Fruit fly (Drosophila melanogaster) whole organism, embryonic: Measurements from ENCODE around the gene CG14253.

Experiments used
- Ada2b ChIP-seq: fragments of 200-800 bp; sonication (Bioruptor generic); IDR thresholded peaks from 2 replicates; pipeline ENCODE4 v1.3.6; 2022; ENCODE audit warnings: missing biosample characterization, missing genetic modification characterization
- Atf3 ChIP-seq: fragments of 200-800 bp; sonication (Bioruptor generic); optimal IDR thresholded peaks from 3 replicates; lab custom pipeline; 2016; ENCODE audit warnings: missing biosample characterization, missing genetic modification characterization
- Atf6 ChIP-seq: fragments of 200-800 bp; sonication (Bioruptor generic); IDR thresholded peaks from 2 replicates; pipeline ENCODE4 v1.3.6; 2022; ENCODE audit warnings: missing biosample characterization, missing genetic modification characterization
- CG10267 ChIP-seq: fragments of 200-800 bp; sonication (Bioruptor generic); optimal IDR thresholded peaks from 2 replicates; lab custom pipeline; 2018; ENCODE audit warnings: missing biosample characterization, mild to moderate bottlenecking, missing genetic modification characterization, moderate library complexity
- CG10366 ChIP-seq: fragments of 200-800 bp; sonication (Bioruptor generic); IDR thresholded peaks from 2 replicates; pipeline ENCODE4 v1.3.6; 2022; ENCODE audit warnings: missing biosample characterization, missing genetic modification characterization
- CG10959 ChIP-seq: fragments of 200-800 bp; sonication (Bioruptor generic); IDR thresholded peaks from 2 replicates; pipeline ENCODE4 v1.3.6; 2022; ENCODE audit warnings: missing biosample characterization, missing genetic modification characterization
- CG11723 ChIP-seq: fragments of 200-800 bp; sonication (Bioruptor generic); optimal IDR thresholded peaks from 2 replicates; lab custom pipeline; 2017; ENCODE audit warnings: missing biosample characterization, mild to moderate bottlenecking, missing genetic modification characterization
- CG1602 ChIP-seq: fragments of 200-800 bp; sonication (Bioruptor generic); optimal IDR thresholded peaks from 3 replicates; lab custom pipeline; 2016; ENCODE audit warnings: missing biosample characterization, missing genetic modification characterization
- CG1603 ChIP-seq: fragments of 200-800 bp; sonication (Bioruptor generic); optimal IDR thresholded peaks from 2 replicates; lab custom pipeline; 2019; ENCODE audit warnings: missing biosample characterization, mild to moderate bottlenecking, missing genetic modification characterization, moderate library complexity
- CG16779 ChIP-seq: fragments of 200-800 bp; sonication (Bioruptor generic); IDR thresholded peaks from 2 replicates; pipeline ENCODE4 v1.3.6; 2022; ENCODE audit warnings: missing biosample characterization, missing genetic modification characterization
- CG1832 ChIP-seq: fragments of 200-800 bp; sonication (Bioruptor generic); optimal IDR thresholded peaks from 2 replicates; lab custom pipeline; 2017; ENCODE audit warnings: missing biosample characterization, mild to moderate bottlenecking, missing genetic modification characterization, inconsistent platforms
- CG2120 ChIP-seq: fragments of 200-800 bp; sonication (Bioruptor generic); optimal IDR thresholded peaks from 3 replicates; lab custom pipeline; 2016; ENCODE audit warnings: missing biosample characterization, missing genetic modification characterization
- CG31224 ChIP-seq: fragments of 200-800 bp; sonication (Bioruptor generic); IDR thresholded peaks from 2 replicates; pipeline ENCODE4 v1.3.6; 2022; ENCODE audit warnings: missing biosample characterization, missing genetic modification characterization
- CG42726 ChIP-seq: fragments of 200-800 bp; sonication (Bioruptor generic); IDR thresholded peaks from 2 replicates; pipeline ENCODE4 v1.3.6; 2022; ENCODE audit warnings: missing biosample characterization, missing genetic modification characterization; ENCODE audit not compliant: partially characterized antibody
- CG4820 ChIP-seq: fragments of 200-800 bp; sonication (Bioruptor generic); optimal IDR thresholded peaks from 3 replicates; lab custom pipeline; 2016; ENCODE audit warnings: missing biosample characterization, missing genetic modification characterization
- CG6765 ChIP-seq: fragments of 200-800 bp; sonication (Bioruptor generic); optimal IDR thresholded peaks from 3 replicates; lab custom pipeline; 2017; ENCODE audit warnings: missing biosample characterization, mild to moderate bottlenecking, missing genetic modification characterization
- CG7963 ChIP-seq: fragments of 200-800 bp; sonication (Bioruptor generic); IDR thresholded peaks from 3 replicates; pipeline ENCODE4 v1.3.6; 2022; ENCODE audit warnings: missing biosample characterization, missing genetic modification characterization; ENCODE audit not compliant: partially characterized antibody
- CG8290 ChIP-seq, 3 experiments: fragments of 200-800 bp; sonication (Bioruptor generic); optimal IDR thresholded peaks; 2 replicates each; lab custom pipeline; 2016 to 2019; ENCODE audit warnings: missing biosample characterization in 3 of 3, missing genetic modification characterization in 3 of 3, mild to moderate bottlenecking in 2 of 3, moderate library complexity in 1 of 3
- CG9817 ChIP-seq: fragments of 200-800 bp; sonication (Bioruptor generic); optimal IDR thresholded peaks from 2 replicates; lab custom pipeline; 2018; ENCODE audit warnings: missing biosample characterization, mild to moderate bottlenecking, missing genetic modification characterization, moderate library complexity
- CHES-1-like ChIP-seq: fragments of 200-800 bp; sonication (Bioruptor generic); optimal IDR thresholded peaks from 2 replicates; lab custom pipeline; 2016; ENCODE audit warnings: missing biosample characterization, missing genetic modification characterization
- Chrac-16 ChIP-seq: fragments of 200-800 bp; sonication (Bioruptor generic); optimal IDR thresholded peaks from 3 replicates; lab custom pipeline; 2016; ENCODE audit warnings: missing biosample characterization, missing genetic modification characterization
- Dad ChIP-seq: fragments of 200-800 bp; sonication (Bioruptor generic); optimal IDR thresholded peaks from 3 replicates; lab custom pipeline; 2016; ENCODE audit warnings: missing biosample characterization, missing genetic modification characterization
- E2f1 ChIP-seq: fragments of 200-800 bp; sonication (Bioruptor generic); IDR thresholded peaks from 2 replicates; pipeline ENCODE4 v1.3.6; 2022; ENCODE audit warnings: missing biosample characterization, missing genetic modification characterization
- Ets97D ChIP-seq: fragments of 200-800 bp; sonication (Bioruptor generic); optimal IDR thresholded peaks from 3 replicates; lab custom pipeline; 2016; ENCODE audit warnings: missing biosample characterization, missing genetic modification characterization
- GATAe ChIP-seq: fragments of 200-800 bp; sonication (Bioruptor generic); conservative IDR thresholded peaks from 2 replicates; pipeline ENCODE4 v1.3.6; 2022; ENCODE audit warnings: missing biosample characterization, missing genetic modification characterization
- HLH4C ChIP-seq: fragments of 200-800 bp; sonication (Bioruptor generic); IDR thresholded peaks from 3 replicates; pipeline ENCODE4 v1.3.6; 2022; ENCODE audit warnings: missing biosample characterization, missing genetic modification characterization; ENCODE audit not compliant: partially characterized antibody
- Hand ChIP-seq: fragments of 200-800 bp; sonication (Bioruptor generic); optimal IDR thresholded peaks from 2 replicates; lab custom pipeline; 2017; ENCODE audit warnings: mild to moderate bottlenecking, missing biosample characterization, missing genetic modification reagents, missing genetic modification characterization
- HmgD ChIP-seq: fragments of 200-800 bp; sonication (Bioruptor generic); optimal IDR thresholded peaks from 3 replicates; lab custom pipeline; 2016; ENCODE audit warnings: missing biosample characterization, missing genetic modification characterization
- Hmr ChIP-seq: fragments of 200-800 bp; sonication (Bioruptor generic); optimal IDR thresholded peaks from 3 replicates; lab custom pipeline; 2017; ENCODE audit warnings: mild to moderate bottlenecking, missing biosample characterization, missing genetic modification reagents, missing genetic modification characterization
- Lhr ChIP-seq: fragments of 200-800 bp; sonication (Bioruptor generic); optimal IDR thresholded peaks from 3 replicates; lab custom pipeline; 2017; ENCODE audit warnings: mild to moderate bottlenecking, missing biosample characterization, missing genetic modification reagents, missing genetic modification characterization
- NC2α ChIP-seq: fragments of 200-800 bp; sonication (Bioruptor generic); optimal IDR thresholded peaks from 2 replicates; lab custom pipeline; 2016; ENCODE audit warnings: missing biosample characterization, missing genetic modification characterization
- NC2β ChIP-seq: fragments of 200-800 bp; sonication (Bioruptor generic); optimal IDR thresholded peaks from 2 replicates; lab custom pipeline; 2016; ENCODE audit warnings: missing biosample characterization, missing genetic modification characterization
- TFAM ChIP-seq: fragments of 200-800 bp; sonication (Bioruptor generic); optimal IDR thresholded peaks from 2 replicates; lab custom pipeline; 2017; ENCODE audit warnings: missing biosample characterization, missing genetic modification characterization, inconsistent platforms
- Tbp ChIP-seq: fragments of >200 bp; optimal IDR thresholded peaks from 2 replicates; lab custom pipeline; 2018; ENCODE audit warnings: missing biosample characterization, missing genetic modification characterization
- ap ChIP-seq: fragments of 200-800 bp; sonication (Bioruptor generic); IDR thresholded peaks from 2 replicates; pipeline ENCODE4 v1.3.6; 2022; ENCODE audit warnings: missing biosample characterization, missing genetic modification characterization
- btn ChIP-seq: fragments of 200-800 bp; sonication (Bioruptor generic); optimal IDR thresholded peaks from 2 replicates; lab custom pipeline; 2016; ENCODE audit warnings: missing biosample characterization, missing genetic modification characterization
- cas ChIP-seq: fragments of 200-800 bp; sonication (Bioruptor generic); IDR thresholded peaks from 2 replicates; pipeline ENCODE4 v1.3.6; 2022; ENCODE audit warnings: missing biosample characterization, missing genetic modification characterization
- caup ChIP-seq: fragments of 200-800 bp; sonication (Bioruptor generic); optimal IDR thresholded peaks from 3 replicates; lab custom pipeline; 2017; ENCODE audit warnings: missing biosample characterization, mild to moderate bottlenecking, missing genetic modification characterization, moderate library complexity; ENCODE audit not compliant: severe bottlenecking
- croc ChIP-seq: fragments of 200-800 bp; sonication (Bioruptor generic); conservative IDR thresholded peaks from 3 replicates; pipeline ENCODE4 v1.3.6; 2022; ENCODE audit warnings: missing biosample characterization, missing genetic modification characterization
- dimm ChIP-seq: fragments of 200-800 bp; sonication (Bioruptor generic); IDR thresholded peaks from 2 replicates; pipeline ENCODE4 v1.3.6; 2022; ENCODE audit warnings: missing biosample characterization, missing genetic modification characterization
- fu2 ChIP-seq: fragments of 200-800 bp; sonication (Bioruptor generic); optimal IDR thresholded peaks from 2 replicates; lab custom pipeline; 2016; ENCODE audit warnings: missing biosample characterization, missing genetic modification characterization
- hth ChIP-seq: fragments of >200 bp; optimal IDR thresholded peaks from 2 replicates; lab custom pipeline; 2017; ENCODE audit warnings: inconsistent platforms
- nerfin-1 ChIP-seq: fragments of 200-800 bp; sonication (Bioruptor generic); optimal IDR thresholded peaks from 3 replicates; lab custom pipeline; 2019; ENCODE audit warnings: missing biosample characterization, mild to moderate bottlenecking, missing genetic modification characterization, moderate library complexity
- peb ChIP-seq: fragments of 200-800 bp; sonication (Bioruptor generic); IDR thresholded peaks from 2 replicates; pipeline ENCODE4 v1.3.6; 2022; ENCODE audit warnings: missing biosample characterization, missing genetic modification characterization
- repo ChIP-seq: fragments of 200-800 bp; sonication (Bioruptor generic); optimal IDR thresholded peaks from 2 replicates; lab custom pipeline; 2016; ENCODE audit warnings: missing biosample characterization, missing genetic modification characterization
- salm ChIP-seq: fragments of 200-800 bp; sonication (Bioruptor generic); optimal IDR thresholded peaks from 2 replicates; lab custom pipeline; 2018; ENCODE audit warnings: missing biosample characterization, mild to moderate bottlenecking, missing genetic modification characterization
- shn ChIP-seq: fragments of 200-800 bp; sonication (Bioruptor generic); optimal IDR thresholded peaks from 3 replicates; lab custom pipeline; 2016; ENCODE audit warnings: missing biosample characterization, missing genetic modification characterization
- sisA ChIP-seq: fragments of 200-800 bp; sonication (Bioruptor generic); IDR thresholded peaks from 2 replicates; pipeline ENCODE4 v1.3.6; 2022; ENCODE audit warnings: missing biosample characterization, missing genetic modification characterization
- sug ChIP-seq: fragments of 200-800 bp; optimal IDR thresholded peaks from 2 replicates; lab custom pipeline; 2019; ENCODE audit warnings: missing biosample characterization, mild to moderate bottlenecking, missing genetic modification characterization, moderate library complexity
- tin ChIP-seq: fragments of 200-800 bp; sonication (Bioruptor generic); optimal IDR thresholded peaks from 3 replicates; lab custom pipeline; 2016; ENCODE audit warnings: missing biosample characterization, missing genetic modification characterization
- wek ChIP-seq: fragments of 200-800 bp; sonication (Bioruptor generic); optimal IDR thresholded peaks from 3 replicates; lab custom pipeline; 2018; ENCODE audit warnings: missing biosample characterization, mild to moderate bottlenecking, missing genetic modification characterization, moderate library complexity

Gene CG14253

DNA sequence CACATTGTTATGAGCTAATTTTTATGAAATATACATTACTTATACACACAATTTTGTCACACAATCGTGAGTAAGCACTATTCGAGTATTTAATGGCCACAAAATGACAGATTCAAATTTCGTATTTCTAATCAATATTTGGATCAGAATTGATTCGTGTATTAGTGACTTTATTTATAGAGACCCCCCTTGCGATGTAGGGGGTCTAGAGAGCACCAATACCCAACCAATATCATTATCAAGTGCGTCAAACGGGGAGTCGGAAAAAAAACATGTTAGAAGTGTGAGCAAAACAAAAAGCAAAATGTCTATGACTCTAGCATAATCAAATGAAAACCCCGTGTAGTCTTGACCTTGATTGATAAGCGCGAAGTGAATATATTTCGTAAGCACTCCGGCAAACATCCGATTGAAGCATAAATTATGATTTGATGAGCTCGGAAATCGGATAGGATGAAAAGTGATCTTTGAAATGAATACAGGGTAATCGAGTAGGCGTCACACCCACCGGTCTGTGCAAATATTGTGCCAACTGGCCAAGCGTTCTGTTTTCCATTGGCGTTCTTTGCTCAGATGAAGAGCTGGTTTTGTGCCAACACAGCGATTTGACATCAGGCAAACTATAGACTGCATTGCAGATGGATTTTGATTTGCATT, 26.0 kb upstream of the CG14253 start (continued):
- TF ChIP-seq CG16779 (GFP tag; lab: Robert Waterston, UW) (no peak), sug (tag; lab: Kevin White, UChicago) (peak; percentile 99), HLH4C (GFP tag; lab: Robert Waterston, UW) (no peak), ap (GFP tag; lab: Robert Waterston, UW) (no peak), HmgD (GFP tag; lab: Kevin White, UChicago) (no peak), Lhr (GFP tag; lab: Kevin White, UChicago) (no peak), peb (GFP tag; lab: Robert Waterston, UW) (no peak), Tbp (GFP tag; lab: Kevin White, UChicago) (no peak), CG42726 (GFP tag; lab: Robert Waterston, UW) (no peak), CG1832 (GFP tag; lab: Kevin White, UChicago) (no peak), salm (tag; lab: Kevin White, UChicago) (no peak), TFAM (GFP tag; lab: Kevin White, UChicago) (no peak), CG2120 (peak; percentile 78), caup (peak; percentile 62), Hmr (GFP tag; lab: Kevin White, UChicago) (peak; percentile 54), tin (GFP tag; lab: Kevin White, UChicago) (no peak), CG7963 (GFP tag; lab: Robert Waterston, UW) (no peak), CG1603 (tag; lab: Kevin White, UChicago) (no peak), Dad (GFP tag; lab: Kevin White, UChicago) (no peak), CG10959 (no peak), CG6765 (GFP tag; lab: Kevin White, UChicago) (no peak), cas (no peak), repo (GFP tag; lab: Kevin White, UChicago) (no peak), fu2 (no peak), shn (no peak), GATAe (GFP tag; lab: Robert Waterston, UW) (no peak), CG8290 (GFP tag; optimal IDR thresholded peaks at IDR 0.05; lab: Kevin White, UChicago) (no peak), CG8290 (tag; optimal IDR thresholded peaks at IDR 0.05; lab: Kevin White, UChicago) (peak in 1 of 2 experiments; percentile 57), CHES-1-like (GFP tag; lab: Kevin White, UChicago) (peak; percentile 52), CG10366 (GFP tag; lab: Robert Waterston, UW) (no peak), croc (no peak), Atf6 (GFP tag; lab: Robert Waterston, UW) (peak; percentile 11; the same call in 1 of the 2 replicates), Atf3 (GFP tag; lab: Kevin White, UChicago) (no peak), CG10267 (tag; lab: Kevin White, UChicago) (no peak), NC2α (GFP tag; lab: Kevin White, UChicago) (no peak), hth (lab: Kevin White, UChicago) (no peak), Chrac-16 (peak; percentile 6), Hand (GFP tag; lab: Kevin White, UChicago) (no peak), CG1602 (GFP tag; lab: Kevin White, UChicago) (no peak), Ets97D (no peak), sisA (GFP tag; lab: Robert Waterston, UW) (no peak), NC2β (GFP tag; lab: Kevin White, UChicago) (no peak), CG4820 (GFP tag; lab: Kevin White, UChicago) (no peak), E2f1 (GFP tag; lab: Robert Waterston, UW) (no peak), wek (GFP tag; lab: Kevin White, UChicago) (no peak), Ada2b (no peak), dimm (GFP tag; lab: Robert Waterston, UW) (no peak), nerfin-1 (tag; lab: Kevin White, UChicago) (no peak), CG31224 (no peak), btn (GFP tag; lab: Kevin White, UChicago) (no peak), CG9817 (tag; lab: Kevin White, UChicago) (peak; percentile 0), CG11723 (GFP tag; lab: Kevin White, UChicago) (no peak)
